Fruit fly (Drosophila melanogaster) whole organism, embryonic: ENCODE measurements around the gene CG15594.

ENCODE experiments used
- CG12104 ChIP-seq: fragments of 200-800 bp; sonication (Bioruptor generic); optimal IDR thresholded peaks from 3 replicates; lab custom pipeline; 2016; ENCODE audit warnings: missing biosample characterization, missing genetic modification characterization
- CG9876 ChIP-seq: fragments of 200-800 bp; sonication (Bioruptor generic); optimal IDR thresholded peaks from 2 replicates; lab custom pipeline; 2016; ENCODE audit warnings: missing biosample characterization, missing genetic modification characterization
- Sry-δ ChIP-seq: fragments of 200-800 bp; sonication (Bioruptor generic); optimal IDR thresholded peaks from 2 replicates; lab custom pipeline; 2016; ENCODE audit warnings: missing biosample characterization, missing genetic modification characterization
- chinmo ChIP-seq: fragments of 200-800 bp; sonication (Bioruptor generic); IDR thresholded peaks from 4 replicates; pipeline ENCODE4 v1.3.6; 2022; ENCODE audit warnings: missing biosample characterization, missing genetic modification characterization; ENCODE audit not compliant: partially characterized antibody
- chm ChIP-seq: fragments of 200-800 bp; sonication (Bioruptor generic); IDR thresholded peaks from 2 replicates; pipeline ENCODE4 v1.3.6; 2022; ENCODE audit warnings: missing biosample characterization, missing genetic modification characterization
- mld ChIP-seq: fragments of 200-800 bp; sonication (Bioruptor generic); IDR thresholded peaks from 3 replicates; pipeline ENCODE4 v1.3.6; 2022; ENCODE audit warnings: missing biosample characterization, missing genetic modification characterization; ENCODE audit not compliant: partially characterized antibody
- trh ChIP-seq: fragments of 200-800 bp; sonication (Bioruptor generic); optimal IDR thresholded peaks from 2 replicates; lab custom pipeline; 2016; ENCODE audit warnings: missing biosample characterization, missing genetic modification characterization

dm6 chr3R:6285100-6285499, 2.4 kb upstream of the CG15594 start, which contains the start of gene CG15597:
- no peak for TF ChIP-seq chm (GFP tag; lab: Robert Waterston, UW)
- TF ChIP-seq trh = no peak
- TF ChIP-seq mld (GFP tag; lab: Robert Waterston, UW) = no peak
- no peak for TF ChIP-seq CG12104 (GFP tag; lab: Kevin White, UChicago)
- no peak for TF ChIP-seq Sry-δ (GFP tag; lab: Kevin White, UChicago)
- TF ChIP-seq chinmo = no peak
- TF ChIP-seq CG9876 (GFP tag; lab: Kevin White, UChicago) = no peak
